Fruit fly (Drosophila melanogaster): ENCODE results near the gene Rev1.

Rev1 gene

DNA sequence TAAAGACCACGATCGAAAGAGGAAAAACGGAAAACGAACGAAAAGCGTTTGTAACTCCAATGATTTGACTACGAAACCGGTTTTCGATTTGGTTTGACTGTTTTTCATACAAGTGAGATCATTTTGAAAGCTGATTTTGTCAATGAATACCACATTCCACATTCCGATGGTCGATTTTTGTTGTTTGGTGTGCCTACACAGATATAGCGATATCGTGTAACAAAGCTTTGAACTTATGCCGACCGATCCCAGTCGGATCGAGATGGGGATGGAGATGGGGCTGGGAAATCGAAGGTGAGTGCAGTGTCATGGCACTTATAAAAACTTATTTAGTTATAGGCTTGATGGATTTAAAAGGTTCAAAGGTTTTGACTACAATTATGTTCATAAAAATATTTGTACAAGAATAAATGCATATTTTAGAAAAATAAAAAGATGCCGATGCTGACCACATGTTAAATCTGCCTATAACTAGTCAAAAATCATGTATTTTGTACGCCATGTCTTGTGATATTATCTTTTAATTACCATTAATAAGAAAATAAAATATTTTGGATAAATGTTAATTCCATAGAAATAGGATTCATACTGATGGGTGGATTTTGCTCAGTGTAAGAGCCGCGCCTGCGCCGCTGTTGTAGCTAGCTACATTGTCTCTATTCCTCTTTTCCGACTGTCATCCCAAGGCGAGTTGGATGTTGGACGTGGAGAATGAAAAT, 11.9 kb upstream of the Rev1 start (continued):
- no peak for TF ChIP-seq her (GFP tag; optimal IDR thresholded peaks at IDR 0.05)
- no peak; the same call in 3 of the 4 replicates for TF ChIP-seq chinmo (GFP tag; IDR thresholded peaks at IDR 0.05; ENCODE audit: partially characterized antibody)
- TF ChIP-seq Sox102F (GFP tag; optimal IDR thresholded peaks at IDR 0.05) = peak; percentile 72
- TF ChIP-seq psq (GFP tag; optimal IDR thresholded peaks at IDR 0.05) = no peak
- no peak for TF ChIP-seq danr (GFP tag; IDR thresholded peaks at IDR 0.05)
- TF ChIP-seq CG43689 (GFP tag; IDR thresholded peaks at IDR 0.05) = peak; percentile 30; the same call in 1 of the 2 replicates
- TF ChIP-seq CG1602 (GFP tag; optimal IDR thresholded peaks at IDR 0.05) = peak; percentile 32
- TF ChIP-seq CG18599 (GFP tag; optimal IDR thresholded peaks at IDR 0.05) = peak; percentile 50
- peak; percentile 26 for TF ChIP-seq salm (tag; optimal IDR thresholded peaks at IDR 0.05)
- TF ChIP-seq disco-r (GFP tag; optimal IDR thresholded peaks at IDR 0.05) = no peak
- TF ChIP-seq sc (optimal IDR thresholded peaks at IDR 0.05) = no peak
- peak; percentile 35 for TF ChIP-seq sc (GFP tag; optimal IDR thresholded peaks at IDR 0.05)
- TF ChIP-seq Dp (GFP tag; optimal IDR thresholded peaks at IDR 0.05) = no peak
- TF ChIP-seq ATbp (GFP tag; optimal IDR thresholded peaks at IDR 0.05) = peak; percentile 42
- TF ChIP-seq D19B (GFP tag; optimal IDR thresholded peaks at IDR 0.05) = peak; percentile 29
- no peak for TF ChIP-seq CG13123 (GFP tag; optimal IDR thresholded peaks at IDR 0.05)
- TF ChIP-seq maf-S (GFP tag; optimal IDR thresholded peaks at IDR 0.05) = no peak
- peak; percentile 26 for TF ChIP-seq CG30020 (tag; optimal IDR thresholded peaks at IDR 0.05)
- TF ChIP-seq Oli (tag; optimal IDR thresholded peaks at IDR 0.05) = peak; percentile 76
- no peak for TF ChIP-seq crol (GFP tag; IDR thresholded peaks at IDR 0.05)
- peak; percentile 53 for TF ChIP-seq ewg (GFP tag; optimal IDR thresholded peaks at IDR 0.05)
- peak; percentile 64 for TF ChIP-seq CG10267 (tag; optimal IDR thresholded peaks at IDR 0.05)
- peak; percentile 35 for TF ChIP-seq CG2120 (GFP tag; optimal IDR thresholded peaks at IDR 0.05)
- no peak; the same call in 1 of the 2 replicates for TF ChIP-seq sens-2 (GFP tag; IDR thresholded peaks at IDR 0.05)
- TF ChIP-seq twi (tag; optimal IDR thresholded peaks at IDR 0.05) = no peak
- TF ChIP-seq HLH4C (GFP tag; IDR thresholded peaks at IDR 0.05; ENCODE audit: partially characterized antibody) = no peak
- TF ChIP-seq CG6689 (GFP tag; IDR thresholded peaks at IDR 0.05) = peak; percentile 44; the same call in 1 of the 2 replicates
- peak; percentile 46 for TF ChIP-seq CG15011 (GFP tag; optimal IDR thresholded peaks at IDR 0.05)
- no peak for TF ChIP-seq lilli (GFP tag; optimal IDR thresholded peaks at IDR 0.05)
- no peak for TF ChIP-seq Poxn (GFP tag; IDR thresholded peaks at IDR 0.05)
- 0 out of 3 replicates have a peak, but pooled peaks have one; percentile 19 for TF ChIP-seq CG11093 (GFP tag; IDR thresholded peaks at IDR 0.05)
- peak; percentile 5; the same call in 1 of the 2 replicates for TF ChIP-seq HLH3B (GFP tag; IDR thresholded peaks at IDR 0.05)
- TF ChIP-seq pita (GFP tag; optimal IDR thresholded peaks at IDR 0.05) = no peak
- peak; percentile 52; the same call in 1 of the 2 replicates for TF ChIP-seq E2f1 (GFP tag; IDR thresholded peaks at IDR 0.05)
- peak; percentile 53; the same call in 1 of the 2 replicates for TF ChIP-seq Atf6 (GFP tag; IDR thresholded peaks at IDR 0.05)
- no peak for TF ChIP-seq Camta (GFP tag; optimal IDR thresholded peaks at IDR 0.05)
- TF ChIP-seq CG18619 (GFP tag; optimal IDR thresholded peaks at IDR 0.05) = peak; percentile 51
- TF ChIP-seq CTCF (GFP tag; optimal IDR thresholded peaks at IDR 0.05) = no peak

DNA sequence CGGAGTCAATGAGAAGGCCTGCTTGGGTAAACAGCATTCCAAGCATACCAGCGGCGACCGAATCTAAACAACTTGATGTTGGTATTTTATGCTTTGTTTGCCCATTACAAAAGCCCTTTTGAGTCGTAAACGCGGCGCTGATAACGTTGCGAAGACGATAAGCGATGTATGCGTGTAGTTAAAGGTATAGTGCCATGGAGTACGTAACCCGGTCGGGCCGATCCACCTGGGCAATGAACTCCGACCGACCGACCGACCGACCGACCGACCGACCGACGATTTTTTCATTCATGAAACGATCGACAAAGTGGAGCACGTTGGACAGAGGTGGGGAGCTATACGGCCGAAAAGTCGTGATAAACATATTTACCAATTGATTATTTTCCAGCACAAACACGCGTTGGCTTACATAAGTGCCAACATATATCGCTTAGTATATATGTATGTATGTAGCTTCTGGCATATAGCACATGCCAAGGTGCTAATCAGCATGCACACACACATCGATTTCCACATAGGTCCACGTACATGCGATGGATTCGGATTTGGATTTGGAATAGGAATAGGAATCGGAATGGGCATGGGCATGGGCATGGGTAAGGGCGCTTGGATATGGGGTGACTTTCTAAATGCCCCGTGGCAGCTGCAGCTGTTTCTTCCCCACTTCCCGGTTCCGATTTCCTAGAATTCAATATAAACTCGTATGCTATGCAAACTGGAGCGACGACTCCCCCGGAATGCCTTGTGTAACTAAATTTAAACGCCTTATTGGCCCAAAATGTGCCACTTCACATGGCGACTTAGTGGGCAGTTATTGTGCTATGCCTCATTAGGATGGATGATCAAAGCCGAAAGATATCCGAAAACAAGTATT, 11.1 kb upstream of the Rev1 start:
- TF ChIP-seq crc (GFP tag; optimal IDR thresholded peaks at IDR 0.05) = no peak
- TF ChIP-seq Lim3 (GFP tag; IDR thresholded peaks at IDR 0.05) = no peak
- TF ChIP-seq CG1529 (GFP tag; optimal IDR thresholded peaks at IDR 0.05) = no peak
- TF ChIP-seq sim (GFP tag; IDR thresholded peaks at IDR 0.05) = no peak
- TF ChIP-seq vvl (GFP tag; IDR thresholded peaks at IDR 0.05) = 0 out of 2 replicates have a peak, but pooled peaks have one; percentile 43
- TF ChIP-seq E2f2 (GFP tag; IDR thresholded peaks at IDR 0.05) = 0 out of 2 replicates have a peak, but pooled peaks have one; percentile 33
- no peak for TF ChIP-seq CG8478 (optimal IDR thresholded peaks at IDR 0.05)
- no peak for TF ChIP-seq Dad (GFP tag; optimal IDR thresholded peaks at IDR 0.05)
- TF ChIP-seq Dip3 (GFP tag; optimal IDR thresholded peaks at IDR 0.05) = no peak
- TF ChIP-seq CG17186 (GFP tag; optimal IDR thresholded peaks at IDR 0.05) = no peak
- TF ChIP-seq CG8281 (tag; optimal IDR thresholded peaks at IDR 0.05) = no peak
- TF ChIP-seq CG16813 (GFP tag; IDR thresholded peaks at IDR 0.05; ENCODE audit: partially characterized antibody) = no peak
- TF ChIP-seq CG9215 (GFP tag; IDR thresholded peaks at IDR 0.05) = no peak
